Worm (Caenorhabditis elegans) whole organism, L4 larva: ENCODE data around the gene Y57G11C.14.

ENCODE experiments used
- F10B5.3 ChIP-seq: sonication (generic microtip); optimal IDR thresholded peaks from 2 replicates; lab custom pipeline; 2016; ENCODE audit warnings: mild to moderate bottlenecking, missing genetic modification characterization, missing compliant biosample characterization
- F37D6.2 ChIP-seq: sonication (generic microtip); optimal IDR thresholded peaks from 2 replicates; lab custom pipeline; 2016; ENCODE audit warnings: mild to moderate bottlenecking, missing genetic modification characterization, missing compliant biosample characterization
- F49E8.2 ChIP-seq: sonication (generic microtip); optimal IDR thresholded peaks from 2 replicates; lab custom pipeline; 2016; ENCODE audit warnings: missing compliant biosample characterization, mild to moderate bottlenecking, missing genetic modification characterization, borderline replicate concordance
- T20F7.1 ChIP-seq: fragments of 200-800 bp; sonication (Bioruptor generic); optimal IDR thresholded peaks from 2 replicates; lab custom pipeline; 2018; ENCODE audit warnings: mild to moderate bottlenecking, missing genetic modification characterization, missing compliant biosample characterization
- T26A8.4 ChIP-seq: fragments of 200-800 bp; sonication (Bioruptor generic); IDR thresholded peaks from 2 replicates; pipeline ENCODE4 v1.3.6; 2022; ENCODE audit warnings: missing genetic modification characterization, missing compliant biosample characterization
- aha-1 ChIP-seq: fragments of 150-350 bp; peaks from one replicate; lab custom pipeline; 2014; ENCODE audit warnings: missing biosample characterization, missing genetic modification characterization
- aly-2 ChIP-seq: sonication (generic microtip); optimal IDR thresholded peaks from 2 replicates; lab custom pipeline; 2018; ENCODE audit warnings: missing biosample characterization, missing genetic modification characterization
- ama-1 ChIP-seq: fragments of 150-350 bp; optimal IDR thresholded peaks from 2 replicates; lab custom pipeline; 2014; ENCODE audit warnings: inconsistent platforms, mixed read lengths
- ceh-44 ChIP-seq: fragments of 200-800 bp; sonication (Bioruptor generic); IDR thresholded peaks from 2 replicates; pipeline ENCODE4 v1.3.6; 2022; ENCODE audit warnings: missing genetic modification reagents, missing genetic modification characterization, missing compliant biosample characterization
- ces-1 ChIP-seq: fragments of 150-350 bp; sonication (generic microtip); optimal IDR thresholded peaks from 4 replicates; lab custom pipeline; 2014; ENCODE audit warnings: missing biosample characterization, missing genetic modification reagents, missing genetic modification characterization
- cey-2 ChIP-seq: sonication (generic microtip); optimal IDR thresholded peaks from 3 replicates; lab custom pipeline; 2017; ENCODE audit warnings: missing genetic modification characterization, mild to moderate bottlenecking, missing compliant biosample characterization, antibody characterized with exemption, borderline replicate concordance; ENCODE audit not compliant: insufficient read depth
- ctbp-1 ChIP-seq: fragments of 200-800 bp; sonication (Bioruptor generic); IDR thresholded peaks from 2 replicates; pipeline ENCODE4 v1.3.6; 2022; ENCODE audit warnings: missing genetic modification reagents, missing genetic modification characterization, missing compliant biosample characterization
- daf-8 ChIP-seq: fragments of 200-800 bp; sonication (Bioruptor generic); IDR thresholded peaks from 2 replicates; pipeline ENCODE4 v1.3.6; 2022; ENCODE audit warnings: missing genetic modification characterization, missing compliant biosample characterization
- dmd-9 ChIP-seq: fragments of 200-800 bp; sonication (Bioruptor generic); IDR thresholded peaks from 2 replicates; pipeline ENCODE4 v1.3.6; 2022; ENCODE audit warnings: missing genetic modification reagents, missing genetic modification characterization, missing compliant biosample characterization
- dpl-1 ChIP-seq: fragments of 150-350 bp; optimal IDR thresholded peaks from 2 replicates; lab custom pipeline; 2014; ENCODE audit warnings: missing biosample characterization, missing genetic modification reagents, missing genetic modification characterization
- dve-1 ChIP-seq: sonication (generic microtip); optimal IDR thresholded peaks from 2 replicates; lab custom pipeline; 2017; ENCODE audit warnings: antibody characterized with exemption, mild to moderate bottlenecking, missing genetic modification characterization, missing compliant biosample characterization; ENCODE audit not compliant: insufficient read depth
- egl-27 ChIP-seq: sonication (generic microtip); optimal IDR thresholded peaks from 3 replicates; lab custom pipeline; 2017; ENCODE audit warnings: missing biosample characterization, missing genetic modification reagents, missing genetic modification characterization
- gei-8 ChIP-seq: fragments of 200-800 bp; sonication (Bioruptor generic); optimal IDR thresholded peaks from 2 replicates; lab custom pipeline; 2018; ENCODE audit warnings: mild to moderate bottlenecking, missing genetic modification characterization, missing compliant biosample characterization
- hlh-11 ChIP-seq: fragments of 200-800 bp; sonication (Bioruptor generic); optimal IDR thresholded peaks from 2 replicates; lab custom pipeline; 2018; ENCODE audit warnings: mild to moderate bottlenecking, missing genetic modification characterization, missing compliant biosample characterization
- hlh-30 ChIP-seq: sonication (generic microtip); optimal IDR thresholded peaks from 2 replicates; lab custom pipeline; 2017; ENCODE audit warnings: antibody characterized with exemption, mild to moderate bottlenecking, missing genetic modification characterization, missing compliant biosample characterization; ENCODE audit not compliant: insufficient read depth
- hmg-1.1 ChIP-seq: fragments of 200-800 bp; sonication (Bioruptor generic); IDR thresholded peaks from 2 replicates; pipeline ENCODE4 v1.3.6; 2022; ENCODE audit warnings: missing genetic modification reagents, missing genetic modification characterization, missing compliant biosample characterization
- lim-7 ChIP-seq: fragments of 200-800 bp; sonication (Bioruptor generic); IDR thresholded peaks from 2 replicates; pipeline ENCODE4 v1.3.6; 2022; ENCODE audit warnings: missing genetic modification characterization, missing compliant biosample characterization
- lin-38 ChIP-seq: fragments of 200-800 bp; sonication (Bioruptor generic); IDR thresholded peaks from 2 replicates; pipeline ENCODE4 v1.3.6; 2022; ENCODE audit warnings: missing genetic modification reagents, missing genetic modification characterization, missing compliant biosample characterization
- lin-39 ChIP-seq: fragments of 150-350 bp; optimal IDR thresholded peaks from 2 replicates; lab custom pipeline; 2014; ENCODE audit warnings: missing biosample characterization, missing genetic modification reagents, missing genetic modification characterization
- lir-3 ChIP-seq: sonication (generic microtip); optimal IDR thresholded peaks from 2 replicates; lab custom pipeline; 2016; ENCODE audit warnings: mild to moderate bottlenecking, missing genetic modification characterization, missing compliant biosample characterization
- mdl-1 ChIP-seq, 2 experiments: fragments of 150-350 bp in 1 of 2; sonication (generic microtip) in 1 of 2; optimal IDR thresholded peaks; 2 replicates each; lab custom pipeline; 2014 to 2017; ENCODE audit warnings: missing biosample characterization in 2 of 2, missing genetic modification characterization in 2 of 2
- mep-1 ChIP-seq: fragments of 150-350 bp; sonication (generic microtip); optimal IDR thresholded peaks from 3 replicates; lab custom pipeline; 2014; ENCODE audit warnings: missing biosample characterization, missing genetic modification characterization
- mes-2 ChIP-seq: sonication (generic microtip); optimal IDR thresholded peaks from 2 replicates; lab custom pipeline; 2016; ENCODE audit warnings: missing genotype, mild to moderate bottlenecking, missing genetic modification characterization, missing compliant biosample characterization; ENCODE audit not compliant: poor library complexity, severe bottlenecking
- mxl-2 ChIP-seq: fragments of 200-800 bp; sonication (Bioruptor generic); conservative IDR thresholded peaks from 2 replicates; pipeline ENCODE4 v1.3.6; 2022; ENCODE audit warnings: missing genetic modification reagents, missing genetic modification characterization, missing compliant biosample characterization
- nhr-10 ChIP-seq: fragments of 150-350 bp; optimal IDR thresholded peaks from 2 replicates; lab custom pipeline; 2014; ENCODE audit warnings: missing biosample characterization, missing genetic modification characterization
- nhr-111 ChIP-seq: fragments of 200-800 bp; sonication (Bioruptor generic); optimal IDR thresholded peaks from 2 replicates; lab custom pipeline; 2018; ENCODE audit warnings: mild to moderate bottlenecking, missing genetic modification characterization, missing compliant biosample characterization
- nhr-77 ChIP-seq: fragments of 150-350 bp; optimal IDR thresholded peaks from 2 replicates; lab custom pipeline; 2014; ENCODE audit warnings: missing biosample characterization, missing genetic modification characterization
- php-3 ChIP-seq: fragments of 200-800 bp; sonication (Bioruptor generic); IDR thresholded peaks from 2 replicates; pipeline ENCODE4 v1.3.6; 2022; ENCODE audit warnings: missing genetic modification reagents, missing genetic modification characterization, missing compliant biosample characterization
- pqm-1 ChIP-seq: sonication (generic microtip); optimal IDR thresholded peaks from 2 replicates; lab custom pipeline; 2017; ENCODE audit warnings: missing biosample characterization, missing genetic modification characterization
- set-16 ChIP-seq: fragments of 200-800 bp; sonication (Bioruptor generic); IDR thresholded peaks from 2 replicates; pipeline ENCODE4 v1.3.6; 2022; ENCODE audit warnings: missing genetic modification reagents, missing genetic modification characterization, missing compliant biosample characterization
- snpc-1.2 ChIP-seq: fragments of 200-800 bp; sonication (Bioruptor generic); IDR thresholded peaks from 2 replicates; pipeline ENCODE4 v1.3.6; 2022; ENCODE audit warnings: missing genetic modification reagents, missing genetic modification characterization, missing compliant biosample characterization
- snpc-4 ChIP-seq: fragments of 150-350 bp; optimal IDR thresholded peaks from 2 replicates; lab custom pipeline; 2014; ENCODE audit warnings: missing biosample characterization, missing genetic modification characterization
- spr-1 ChIP-seq: sonication (generic microtip); optimal IDR thresholded peaks from 2 replicates; lab custom pipeline; 2016; ENCODE audit warnings: mild to moderate bottlenecking, missing genetic modification characterization, missing compliant biosample characterization
- spr-3 ChIP-seq: fragments of 200-800 bp; sonication (Bioruptor generic); optimal IDR thresholded peaks from 2 replicates; lab custom pipeline; 2018; ENCODE audit warnings: mild to moderate bottlenecking, missing genetic modification characterization, missing compliant biosample characterization
- unc-130 ChIP-seq: sonication (generic microtip); optimal IDR thresholded peaks from 2 replicates; lab custom pipeline; 2016; ENCODE audit warnings: missing genetic modification reagents, missing genetic modification characterization, missing compliant biosample characterization
- unc-62 ChIP-seq, 3 experiments: fragments of 150-350 bp in 1 of 3; sonication (generic microtip); optimal IDR thresholded peaks in 2 of 3; peaks in 1 of 3; 1 replicate in 1 of 3; 2 replicates in 2 of 3; lab custom pipeline; 2014 to 2017; ENCODE audit warnings: missing biosample characterization in 3 of 3, missing genetic modification characterization in 3 of 3, missing genetic modification reagents in 3 of 3, missing genotype in 1 of 3
- zfp-2 ChIP-seq: sonication (generic microtip); optimal IDR thresholded peaks from 2 replicates; lab custom pipeline; 2016; ENCODE audit warnings: mild to moderate bottlenecking, missing genetic modification characterization, missing compliant biosample characterization
- zfp-3 ChIP-seq: fragments of 200-800 bp; sonication (Bioruptor generic); conservative IDR thresholded peaks from 2 replicates; pipeline ENCODE4 v1.3.6; 2022; ENCODE audit warnings: missing genetic modification reagents, missing genetic modification characterization, missing compliant biosample characterization
- ztf-7 ChIP-seq: fragments of 150-350 bp; optimal IDR thresholded peaks from 2 replicates; lab custom pipeline; 2014; ENCODE audit warnings: missing biosample characterization, missing genetic modification characterization

Gene Y57G11C.14

DNA sequence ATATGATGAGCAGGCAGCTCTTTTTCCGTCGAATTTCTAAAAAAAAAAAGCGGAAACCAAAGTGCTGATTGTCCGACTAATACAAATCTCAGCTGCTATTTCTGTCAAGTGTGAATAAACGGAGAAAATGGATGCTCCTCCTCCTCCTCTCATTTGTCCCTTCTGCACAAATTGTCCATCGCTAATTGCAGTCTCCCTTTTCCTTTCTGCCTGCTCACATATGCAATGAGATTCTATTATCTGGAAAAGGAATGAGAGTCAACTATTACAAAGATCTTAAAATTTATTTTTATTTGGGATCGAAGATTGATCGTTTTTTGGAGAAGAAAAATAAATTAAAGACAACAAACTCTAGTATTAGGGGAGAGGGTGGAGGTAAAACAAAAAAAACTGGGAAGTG lies 23.2 kb downstream of the Y57G11C.14 start (continued):
- peak; percentile 52 for TF ChIP-seq T20F7.1 (GFP tag; lab: Kevin White, UChicago)
- no peak for TF ChIP-seq ctbp-1 (GFP tag; lab: Robert Waterston, UW)
- no peak for TF ChIP-seq unc-130 (GFP tag; lab: Kevin White, UChicago)
- peak; percentile 31 for TF ChIP-seq nhr-111 (GFP tag; lab: Kevin White, UChicago)

DNA sequence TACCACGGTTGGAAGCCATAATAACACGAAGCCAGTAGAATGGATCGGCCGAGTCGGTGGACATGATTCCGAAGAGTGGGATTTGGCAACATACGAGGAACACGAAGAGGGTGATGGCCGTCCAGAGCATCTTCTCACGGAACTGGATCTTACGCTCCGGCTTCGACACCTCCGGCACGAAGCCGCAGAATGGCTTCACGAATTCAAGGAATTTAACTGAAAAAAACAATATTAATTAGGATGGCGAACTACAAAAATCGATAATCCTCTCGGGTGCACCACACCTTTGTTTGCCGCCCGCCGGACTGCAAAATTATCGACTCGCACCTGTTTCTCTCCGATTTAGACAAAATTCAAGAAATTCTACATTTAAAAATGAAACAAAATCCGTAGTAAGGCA lies 25.1 kb downstream of the Y57G11C.14 start:
- TF ChIP-seq lir-3 (tag; lab: Kevin White, UChicago) (no peak), zfp-3 (GFP tag; lab: Robert Waterston, UW) (0 out of 2 replicates have a peak, but pooled peaks have one; percentile 21), ztf-7 (tag; lab: Kevin White, UChicago) (no peak), snpc-4 (no peak), snpc-1.2 (GFP tag; lab: Robert Waterston, UW) (0 out of 2 replicates have a peak, but pooled peaks have one; percentile 58), spr-1 (tag; lab: Kevin White, UChicago) (no peak), daf-8 (no peak), aha-1 (tag; lab: Kevin White, UChicago) (peak; percentile 14)

ce11 chrIV:14824878-14825352 lies 25.8 kb downstream of the Y57G11C.14 start, which contains the start of gene sec-61.A:
Gene sec-61.A (minus strand): TSS chrIV:14825264.
- TF ChIP-seq ces-1 (GFP tag; lab: Kevin White, UChicago) (no peak), T26A8.4 (GFP tag; lab: Robert Waterston, UW) (no peak), hmg-1.1 (GFP tag; lab: Robert Waterston, UW) (peak; percentile 75), ztf-7 (tag; lab: Kevin White, UChicago) (peak; percentile 26), hlh-30 (tag; lab: Kevin White, UChicago) (peak; percentile 85), gei-8 (no peak), hlh-11 (peak; percentile 86), F37D6.2 (peak; percentile 41), nhr-10 (tag; lab: Kevin White, UChicago) (no peak), F49E8.2 (tag; lab: Kevin White, UChicago) (peak; percentile 64), aha-1 (tag; lab: Kevin White, UChicago) (peak; percentile 51), F10B5.3 (no peak), mdl-1 (tag; optimal IDR thresholded peaks at IDR 0.05; lab: Kevin White, UChicago) (peak; percentile 16 to 82), mep-1 (tag; lab: Kevin White, UChicago) (peak; percentile 77), ama-1 (lab: Kevin White, UChicago) (no peak), ceh-44 (GFP tag; lab: Robert Waterston, UW) (no peak), unc-130 (GFP tag; lab: Kevin White, UChicago) (peak; percentile 55), snpc-1.2 (GFP tag; lab: Robert Waterston, UW) (peak; percentile 94), T20F7.1 (GFP tag; lab: Kevin White, UChicago) (peak; percentile 87), set-16 (GFP tag; lab: Robert Waterston, UW) (peak; percentile 18; the same call in 1 of the 2 replicates), mxl-2 (GFP tag; lab: Robert Waterston, UW) (no peak), aly-2 (no peak), unc-62 (GFP tag; optimal IDR thresholded peaks at IDR 0.05 in 1 of 2; lab: Kevin White, UChicago) (peak in 1 of 2 experiments; percentile 77), unc-62 (tag; optimal IDR thresholded peaks at IDR 0.05; lab: Kevin White, UChicago) (no peak), spr-1 (tag; lab: Kevin White, UChicago) (peak; percentile 49), zfp-2 (tag; lab: Kevin White, UChicago) (peak; percentile 30), mes-2 (tag; lab: Kevin White, UChicago) (peak; percentile 55), nhr-77 (tag; lab: Kevin White, UChicago) (peak; percentile 47), ctbp-1 (GFP tag; lab: Robert Waterston, UW) (peak; percentile 26; the same call in 1 of the 2 replicates), snpc-4 (peak; percentile 4), lin-38 (GFP tag; lab: Robert Waterston, UW) (peak; percentile 72), php-3 (no peak), lin-39 (tag; lab: Kevin White, UChicago) (no peak), dmd-9 (GFP tag; lab: Robert Waterston, UW) (no peak), spr-3 (GFP tag; lab: Kevin White, UChicago) (peak; percentile 57), lim-7 (GFP tag; lab: Robert Waterston, UW) (0 out of 2 replicates have a peak, but pooled peaks have one; percentile 15), cey-2 (tag; lab: Kevin White, UChicago) (no peak), dpl-1 (GFP tag; lab: Kevin White, UChicago) (peak; percentile 74), pqm-1 (tag; lab: Kevin White, UChicago) (peak; percentile 54), egl-27 (tag; lab: Kevin White, UChicago) (no peak), dve-1 (tag; lab: Kevin White, UChicago) (peak; percentile 30)
